Worm (Caenorhabditis elegans) whole organism, midembryonic: Measurements from ENCODE around the gene F21D9.2.

Source experiments
- T22C8.4 ChIP-seq: fragments of 200-800 bp; sonication (Bioruptor generic); IDR thresholded peaks from 2 replicates; pipeline ENCODE4 v1.3.6; 2022; ENCODE audit warnings: missing genetic modification characterization, missing compliant biosample characterization
- flt-1 ChIP-seq: fragments of 200-800 bp; sonication (Bioruptor generic); IDR thresholded peaks from 2 replicates; pipeline ENCODE4 v1.3.6; 2022; ENCODE audit warnings: missing genetic modification characterization, missing compliant biosample characterization
- klf-2 ChIP-seq: fragments of 200-800 bp; sonication (Bioruptor generic); conservative IDR thresholded peaks from 2 replicates; pipeline ENCODE4 v1.3.6; 2022; ENCODE audit warnings: missing genetic modification reagents, missing genetic modification characterization, missing compliant biosample characterization
- ref-1 ChIP-seq: fragments of 200-800 bp; sonication (Bioruptor generic); conservative IDR thresholded peaks from 2 replicates; pipeline ENCODE4 v1.3.6; 2022; ENCODE audit warnings: missing genetic modification reagents, missing genetic modification characterization, missing compliant biosample characterization
- tab-1 ChIP-seq: fragments of 200-800 bp; sonication (Bioruptor generic); IDR thresholded peaks from 2 replicates; pipeline ENCODE4 v1.3.6; 2022; ENCODE audit warnings: missing genetic modification characterization, missing compliant biosample characterization
- ztf-23 ChIP-seq: fragments of 200-800 bp; sonication (Bioruptor generic); IDR thresholded peaks from 2 replicates; pipeline ENCODE4 v1.3.6; 2022; ENCODE audit warnings: missing genetic modification reagents, missing genetic modification characterization, missing compliant biosample characterization
- ztf-29 ChIP-seq: fragments of 200-800 bp; sonication (Bioruptor generic); IDR thresholded peaks from 2 replicates; pipeline ENCODE4 v1.3.6; 2022; ENCODE audit warnings: missing genetic modification reagents, missing genetic modification characterization, missing compliant biosample characterization

DNA sequence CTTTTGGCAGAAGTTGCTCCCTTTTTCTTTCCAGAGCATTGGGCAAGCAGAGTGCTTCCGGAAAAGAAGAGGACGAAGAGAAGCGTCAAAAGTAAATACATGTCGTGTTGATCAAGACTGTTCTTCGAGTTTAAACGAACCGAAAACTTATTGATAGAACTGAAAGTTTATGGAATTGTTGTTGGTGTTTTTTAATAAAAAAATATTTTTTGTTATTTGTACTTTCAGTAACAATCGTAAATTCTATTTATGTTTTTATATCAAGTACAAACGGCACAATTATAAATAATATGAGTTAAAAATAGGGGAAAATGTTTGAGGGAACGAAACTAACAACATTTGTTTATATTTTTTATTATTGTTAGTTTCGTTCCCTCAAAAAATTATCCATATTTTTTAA is 4.6 kb downstream of the F21D9.2 start, which contains the start of gene F21D9.3:
- TF ChIP-seq flt-1 (GFP tag; lab: Robert Waterston, UW) (no peak), T22C8.4 (GFP tag; lab: Robert Waterston, UW) (no peak), ref-1 (GFP tag; lab: Robert Waterston, UW) (no peak), ztf-23 (GFP tag; lab: Robert Waterston, UW) (no peak), ztf-29 (GFP tag; lab: Robert Waterston, UW) (no peak), tab-1 (no peak), klf-2 (GFP tag; lab: Robert Waterston, UW) (no peak)
